Fruit fly (Drosophila melanogaster) whole organism, prepupa: ENCODE data around the gene CG12713.

ENCODE experiments used
- Blimp-1 ChIP-seq: fragments of 200-800 bp; sonication (Bioruptor generic); optimal IDR thresholded peaks from 3 replicates; lab custom pipeline; 2017; ENCODE audit warnings: missing biosample characterization, missing genetic modification characterization, mild to moderate bottlenecking, moderate library complexity, missing genetic modification reagents
- CG10631 ChIP-seq: fragments of 200-800 bp; sonication (Bioruptor generic); optimal IDR thresholded peaks from 2 replicates; lab custom pipeline; 2016; ENCODE audit warnings: missing biosample characterization, missing genetic modification characterization
- CG11762 ChIP-seq: fragments of 200-800 bp; sonication (Bioruptor generic); optimal IDR thresholded peaks from 3 replicates; lab custom pipeline; 2016; ENCODE audit warnings: missing biosample characterization, missing genetic modification characterization; ENCODE audit not compliant: insufficient read depth
- CG11902 ChIP-seq: fragments of 200-800 bp; sonication (Bioruptor generic); optimal IDR thresholded peaks from 3 replicates; lab custom pipeline; 2016; ENCODE audit warnings: missing biosample characterization, missing genetic modification characterization
- CG15336 ChIP-seq: fragments of 200-800 bp; sonication (Bioruptor generic); IDR thresholded peaks from 2 replicates; pipeline ENCODE4 v1.3.6; 2022; ENCODE audit warnings: missing biosample characterization, missing genetic modification characterization
- CG1621 ChIP-seq: fragments of 200-800 bp; sonication (Bioruptor generic); optimal IDR thresholded peaks from 3 replicates; lab custom pipeline; 2018; ENCODE audit warnings: missing biosample characterization, mild to moderate bottlenecking, missing genetic modification characterization
- CG16779 ChIP-seq: fragments of 200-800 bp; sonication (Bioruptor generic); optimal IDR thresholded peaks from 3 replicates; lab custom pipeline; 2017; ENCODE audit warnings: missing biosample characterization, mild to moderate bottlenecking, missing genetic modification characterization
- CG3032 ChIP-seq: fragments of 200-800 bp; optimal IDR thresholded peaks from 2 replicates; lab custom pipeline; 2019; ENCODE audit warnings: missing biosample characterization, mild to moderate bottlenecking, missing genetic modification characterization, moderate library complexity
- CG31627 ChIP-seq: fragments of 200-800 bp; sonication (Bioruptor generic); optimal IDR thresholded peaks from 3 replicates; lab custom pipeline; 2016; ENCODE audit warnings: missing biosample characterization, missing genetic modification characterization
- CG32006 ChIP-seq: fragments of 200-800 bp; sonication (Bioruptor generic); optimal IDR thresholded peaks from 3 replicates; lab custom pipeline; 2017; ENCODE audit warnings: missing biosample characterization, mild to moderate bottlenecking, missing genetic modification characterization
- CG3919 ChIP-seq: fragments of 200-800 bp; sonication (Bioruptor generic); optimal IDR thresholded peaks from 3 replicates; lab custom pipeline; 2016; ENCODE audit warnings: missing biosample characterization, missing genetic modification characterization
- CG4318 ChIP-seq: fragments of 200-800 bp; sonication (Bioruptor generic); optimal IDR thresholded peaks from 3 replicates; lab custom pipeline; 2017; ENCODE audit warnings: missing biosample characterization, mild to moderate bottlenecking, missing genetic modification characterization
- CG6163 ChIP-seq: fragments of 200-800 bp; sonication (Bioruptor generic); IDR thresholded peaks from 3 replicates; pipeline ENCODE4 v1.3.6; 2022; ENCODE audit warnings: missing biosample characterization, missing genetic modification characterization
- CG6854 ChIP-seq: fragments of 200-800 bp; sonication (Bioruptor generic); optimal IDR thresholded peaks from 2 replicates; lab custom pipeline; 2017; ENCODE audit warnings: missing biosample characterization, mild to moderate bottlenecking, missing genetic modification characterization
- CG7368 ChIP-seq: fragments of 200-800 bp; sonication (Bioruptor generic); optimal IDR thresholded peaks from 3 replicates; lab custom pipeline; 2016; ENCODE audit warnings: missing biosample characterization, missing genetic modification characterization
- CG8319 ChIP-seq: fragments of 200-800 bp; sonication (Bioruptor generic); optimal IDR thresholded peaks from 3 replicates; lab custom pipeline; 2016; ENCODE audit warnings: missing biosample characterization, missing genetic modification characterization
- CG8632 ChIP-seq: fragments of 200-800 bp; sonication (Bioruptor generic); optimal IDR thresholded peaks from 3 replicates; lab custom pipeline; 2016; ENCODE audit warnings: missing biosample characterization, missing genetic modification characterization
- Eip78C ChIP-seq: fragments of 200-800 bp; sonication (Bioruptor generic); peaks from one replicate; lab custom pipeline; 2016; ENCODE audit warnings: missing biosample characterization, missing genetic modification characterization
- Eip93F ChIP-seq: fragments of 200-800 bp; sonication (Bioruptor generic); optimal IDR thresholded peaks from 2 replicates; lab custom pipeline; 2016; ENCODE audit warnings: missing biosample characterization, mild to moderate bottlenecking, missing genetic modification characterization
- Gug ChIP-seq: fragments of 200-800 bp; sonication (Bioruptor generic); IDR thresholded peaks from 2 replicates; pipeline ENCODE4 v1.3.6; 2022; ENCODE audit warnings: missing biosample characterization, missing genetic modification characterization
- Hr38 ChIP-seq: sonication (Bioruptor generic); optimal IDR thresholded peaks from 2 replicates; lab custom pipeline; 2016; ENCODE audit warnings: missing biosample characterization, missing genetic modification characterization
- Hr4 ChIP-seq: fragments of 200-800 bp; sonication (Bioruptor generic); optimal IDR thresholded peaks from 3 replicates; lab custom pipeline; 2016; ENCODE audit warnings: missing biosample characterization, missing genetic modification characterization
- Smox ChIP-seq: fragments of 200-800 bp; sonication (Bioruptor generic); optimal IDR thresholded peaks from 3 replicates; lab custom pipeline; 2016; ENCODE audit warnings: missing biosample characterization, missing genetic modification characterization
- Sox102F ChIP-seq: fragments of 200-800 bp; sonication (Bioruptor generic); optimal IDR thresholded peaks from 2 replicates; lab custom pipeline; 2016; ENCODE audit warnings: missing biosample characterization, mild to moderate bottlenecking, missing genetic modification characterization
- Sox14 ChIP-seq: fragments of 200-800 bp; sonication (Bioruptor generic); optimal IDR thresholded peaks from 3 replicates; lab custom pipeline; 2016; ENCODE audit warnings: missing biosample characterization, missing genetic modification characterization
- cyc ChIP-seq: fragments of 200-800 bp; sonication (Bioruptor generic); optimal IDR thresholded peaks from 3 replicates; lab custom pipeline; 2016; ENCODE audit warnings: missing biosample characterization, missing genetic modification characterization
- dac ChIP-seq: fragments of 200-800 bp; sonication (Bioruptor generic); optimal IDR thresholded peaks from 2 replicates; lab custom pipeline; 2017; ENCODE audit warnings: missing biosample characterization, mild to moderate bottlenecking, missing genetic modification characterization
- dsx ChIP-seq: fragments of 200-800 bp; optimal IDR thresholded peaks from 3 replicates; lab custom pipeline; 2019; ENCODE audit warnings: missing biosample characterization, mild to moderate bottlenecking, missing genetic modification characterization, moderate library complexity; ENCODE audit not compliant: poor library complexity, severe bottlenecking
- eg ChIP-seq: fragments of 200-800 bp; sonication (Bioruptor generic); IDR thresholded peaks from 3 replicates; pipeline ENCODE4 v1.3.6; 2022; ENCODE audit warnings: missing biosample characterization, missing genetic modification characterization
- fd85E ChIP-seq: fragments of 200-800 bp; sonication (Bioruptor generic); optimal IDR thresholded peaks from 3 replicates; lab custom pipeline; 2016; ENCODE audit warnings: missing biosample characterization, missing genetic modification characterization
- net ChIP-seq: fragments of 200-800 bp; sonication (Bioruptor generic); optimal IDR thresholded peaks from 3 replicates; lab custom pipeline; 2016; ENCODE audit warnings: missing biosample characterization, missing genetic modification characterization
- spab ChIP-seq: fragments of 200-800 bp; sonication (Bioruptor generic); optimal IDR thresholded peaks from 2 replicates; lab custom pipeline; 2017; ENCODE audit warnings: missing biosample characterization, mild to moderate bottlenecking, missing genetic modification characterization, missing genetic modification reagents
- ss ChIP-seq, 2 experiments: fragments of 200-800 bp; sonication (Bioruptor generic); optimal IDR thresholded peaks; 2 replicates in 1 of 2; 3 replicates in 1 of 2; lab custom pipeline; 2017 to 2018; ENCODE audit warnings: mild to moderate bottlenecking in 2 of 2, missing biosample characterization in 2 of 2, missing genetic modification characterization in 2 of 2, moderate library complexity in 1 of 2
- svp ChIP-seq: fragments of 200-800 bp; sonication (Bioruptor generic); peaks from one replicate; lab custom pipeline; 2016; ENCODE audit warnings: missing biosample characterization, missing genetic modification characterization
- topi ChIP-seq: fragments of 200-800 bp; sonication (Bioruptor generic); optimal IDR thresholded peaks from 3 replicates; lab custom pipeline; 2016; ENCODE audit warnings: missing biosample characterization, missing genetic modification characterization

CG12713 gene

DNA sequence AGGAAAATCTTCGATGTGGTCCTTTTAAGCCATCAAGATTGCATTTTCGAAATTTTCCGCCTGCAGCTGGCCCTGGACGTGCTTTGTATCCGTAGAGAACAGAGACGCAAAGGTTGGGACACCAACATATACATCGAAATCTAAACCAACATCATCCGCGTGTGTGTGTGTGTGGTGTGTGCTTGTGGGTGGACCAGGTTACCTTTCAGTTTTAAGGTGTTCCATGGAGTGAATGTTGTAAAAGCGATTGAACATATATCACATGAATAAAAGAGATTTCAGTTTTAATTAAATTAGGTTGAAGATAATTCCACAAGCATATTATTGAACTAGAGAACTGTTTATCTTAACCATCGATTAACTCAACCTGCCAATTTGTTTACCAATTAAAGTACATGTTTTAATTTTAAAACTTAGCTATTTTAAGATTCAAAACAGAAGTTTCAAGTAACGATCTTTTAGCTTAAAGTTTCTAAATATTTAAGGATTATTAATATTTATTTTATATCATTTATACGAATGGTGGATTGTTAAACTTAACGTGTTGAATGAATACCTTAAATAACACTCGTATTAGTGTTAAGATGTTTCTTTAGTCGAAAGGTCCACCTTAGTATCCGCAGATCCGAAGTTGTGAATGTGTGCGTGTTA is 5.2 kb upstream of the CG12713 start (continued):
- TF ChIP-seq ss (GFP tag; optimal IDR thresholded peaks at IDR 0.05; lab: Kevin White, UChicago) (peak in 1 of 2 experiments; percentile 94), fd85E (GFP tag; lab: Kevin White, UChicago) (peak; percentile 73), Eip93F (peak; percentile 78), Gug (GFP tag; lab: Robert Waterston, UW) (peak; percentile 57), CG10631 (GFP tag; lab: Kevin White, UChicago) (peak; percentile 92), CG11902 (GFP tag; lab: Kevin White, UChicago) (peak; percentile 70), CG8319 (GFP tag; lab: Kevin White, UChicago) (peak; percentile 86), CG3919 (peak; percentile 91), CG16779 (tag; lab: Kevin White, UChicago) (no peak), dsx (GFP tag; lab: Kevin White, UChicago) (no peak), CG15336 (GFP tag; lab: Robert Waterston, UW) (peak; percentile 86), Sox14 (GFP tag; lab: Kevin White, UChicago) (peak; percentile 88), CG31627 (GFP tag; lab: Kevin White, UChicago) (peak; percentile 81), Hr4 (GFP tag; lab: Kevin White, UChicago) (peak; percentile 89), CG4318 (GFP tag; lab: Kevin White, UChicago) (peak; percentile 89), Blimp-1 (peak; percentile 85), net (peak; percentile 89), CG8632 (peak; percentile 90), dac (GFP tag; lab: Kevin White, UChicago) (no peak), CG7368 (GFP tag; lab: Kevin White, UChicago) (peak; percentile 78), Hr38 (no peak), CG6163 (GFP tag; lab: Robert Waterston, UW) (peak; percentile 77; the same call in 2 of the 3 replicates), svp (GFP tag; lab: Kevin White, UChicago) (peak; percentile 95)

DNA sequence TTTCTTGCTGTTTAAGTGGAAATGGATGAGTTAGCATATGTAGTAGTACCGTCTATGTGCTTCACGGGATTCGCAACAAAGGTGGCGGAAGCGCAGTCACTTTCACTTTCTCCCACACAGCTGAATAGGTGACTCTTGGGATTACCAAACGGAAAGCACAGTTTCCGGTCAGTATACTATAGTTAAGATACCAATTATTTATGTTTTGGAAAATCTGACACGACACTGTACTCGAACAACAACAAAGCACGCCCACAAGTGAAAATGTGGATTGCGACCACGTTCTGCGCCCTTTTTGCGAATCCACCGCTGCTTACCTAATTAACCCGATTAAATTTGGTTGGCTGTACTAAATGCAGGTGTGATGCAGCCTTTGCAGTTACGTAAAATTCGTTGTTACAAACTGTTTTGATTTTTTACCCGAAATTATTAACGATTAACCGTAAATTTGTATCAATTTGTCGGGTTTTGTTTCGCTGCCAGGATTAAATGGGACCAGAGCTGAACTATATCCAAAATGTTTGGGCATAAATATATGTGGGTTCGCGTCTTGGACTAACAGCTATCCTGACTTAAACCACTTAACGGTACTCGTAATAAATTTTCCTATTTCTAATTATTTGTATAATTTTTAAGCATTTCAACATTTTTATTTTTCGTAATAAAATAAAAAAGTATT is 2.8 kb downstream of the CG12713 start, which contains the start of gene CG18081:
CG18081 (minus strand) TSS at position 512 of the 679 bp plus-strand sequence.
- TF ChIP-seq Eip78C (GFP tag; lab: Kevin White, UChicago), result peak; percentile 49
- TF ChIP-seq CG3032 (tag; lab: Kevin White, UChicago), result no peak
- TF ChIP-seq Sox14 (GFP tag; lab: Kevin White, UChicago), result peak; percentile 35
- no peak for TF ChIP-seq ss (GFP tag; optimal IDR thresholded peaks at IDR 0.05; lab: Kevin White, UChicago)
- TF ChIP-seq Blimp-1, result peak; percentile 65

DNA sequence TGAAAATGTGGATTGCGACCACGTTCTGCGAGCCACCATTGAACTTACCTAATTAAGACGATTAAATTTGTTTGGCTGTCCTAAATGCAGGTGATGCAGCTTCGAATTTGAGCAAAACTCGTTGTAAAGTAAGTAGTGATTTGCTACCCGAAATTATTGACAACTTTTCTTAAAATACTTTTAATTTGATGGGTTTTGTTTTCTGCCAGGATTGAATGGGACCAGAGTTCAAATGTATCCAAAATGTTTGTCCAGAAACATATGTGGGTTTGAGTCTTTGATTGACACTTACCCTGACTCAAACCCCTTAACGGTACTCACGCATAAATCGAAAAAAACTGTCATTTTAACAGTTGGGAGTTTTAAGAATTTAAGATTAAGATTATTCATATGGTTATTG is 4.9 kb downstream of the CG12713 start, which contains the start of gene CG15715:
CG15715 (minus strand) TSS at position 274 of the 400 bp plus-strand sequence.
- TF ChIP-seq Blimp-1, result peak; percentile 4
- TF ChIP-seq CG3919, result no peak
- TF ChIP-seq CG6854 (GFP tag; lab: Kevin White, UChicago), result no peak
- TF ChIP-seq CG32006 (GFP tag; lab: Kevin White, UChicago), result no peak
- TF ChIP-seq CG3032 (tag; lab: Kevin White, UChicago), result peak; percentile 1

DNA sequence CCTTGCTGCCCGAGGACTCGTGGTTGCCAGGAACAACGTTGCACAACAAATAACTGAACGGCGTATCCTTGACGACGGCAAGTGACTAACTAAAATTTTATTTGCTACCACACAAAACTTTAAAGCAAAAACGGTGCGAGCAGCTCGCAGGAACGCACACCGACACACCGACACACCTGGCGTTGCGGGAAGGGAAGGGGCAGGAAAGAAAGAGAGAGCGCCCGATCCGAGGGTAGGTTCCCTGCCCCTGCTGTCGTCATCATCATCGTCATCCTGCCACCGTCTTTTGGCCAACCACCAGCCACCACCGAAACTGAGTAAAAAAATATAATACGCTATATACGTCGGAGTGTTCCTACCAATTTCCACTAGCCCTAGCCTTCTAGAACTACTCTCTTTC is 11.7 kb downstream of the CG12713 start, which contains the start of gene meru:
meru (minus strand) TSS at position 101 of the 400 bp plus-strand sequence.
- TF ChIP-seq cyc (GFP tag; lab: Kevin White, UChicago) (no peak), CG32006 (GFP tag; lab: Kevin White, UChicago) (no peak), CG11762 (no peak), eg (GFP tag; lab: Robert Waterston, UW) (no peak), spab (no peak), CG3919 (no peak), Hr4 (GFP tag; lab: Kevin White, UChicago) (no peak), dac (GFP tag; lab: Kevin White, UChicago) (no peak), Hr38 (no peak), Smox (GFP tag; lab: Kevin White, UChicago) (no peak), CG1621 (no peak), topi (GFP tag; lab: Kevin White, UChicago) (no peak), net (no peak), CG8632 (no peak), Sox102F (GFP tag; lab: Kevin White, UChicago) (no peak)
- TF ChIP-seq, all 60 proteins: peak for 0
